Fruit fly (Drosophila melanogaster): Measurements from ENCODE around the gene CG3436.

CG3436 gene

DNA sequence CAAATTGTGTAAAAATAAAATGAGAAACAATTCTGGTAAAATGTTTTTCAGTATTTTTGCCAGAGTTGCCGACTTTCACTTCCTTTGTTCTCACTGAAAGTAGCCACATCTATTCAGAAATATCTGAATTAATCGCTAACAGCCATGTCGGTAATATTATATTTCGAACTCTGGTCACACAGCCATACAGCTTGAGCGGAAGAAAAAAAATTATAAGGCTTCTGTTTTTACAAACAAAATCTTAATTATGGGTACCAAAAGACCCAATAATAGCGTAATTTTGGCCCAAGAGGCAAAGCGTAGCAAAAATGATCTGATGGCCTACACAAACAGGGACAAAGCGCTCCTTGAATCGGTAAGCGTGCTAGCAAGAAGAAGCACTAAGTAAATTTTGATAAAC is at the start of gene CG3436:
TSS of gene CG3436 (plus strand) at position 36 of the 400 bp plus-strand sequence.
- peak; percentile 42 for TF ChIP-seq CG17801 (GFP tag; optimal IDR thresholded peaks at IDR 0.05; ENCODE audit: partially characterized antibody)

DNA sequence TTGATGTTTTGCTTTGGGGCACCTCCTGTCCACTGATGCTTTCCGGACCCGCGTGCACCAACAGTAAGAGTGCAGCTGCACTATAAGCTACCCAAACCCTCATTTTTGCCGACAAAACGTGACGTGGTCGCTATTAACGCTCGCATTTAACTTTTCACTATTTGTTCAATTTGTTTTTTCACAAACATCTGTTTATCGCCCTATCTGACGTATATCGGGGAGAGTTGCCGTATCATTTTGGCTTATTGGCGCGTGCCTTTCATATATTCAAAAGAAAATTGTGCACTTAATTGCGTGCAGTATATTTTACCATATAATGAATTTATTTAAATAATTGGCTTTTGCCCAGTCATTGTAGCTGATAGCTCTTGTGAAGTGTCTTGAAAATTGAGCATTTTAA is 49.3 kb upstream of the CG3436 start, which contains the start of the genes Nhe1 and Sam-S:
TSS of gene Nhe1 (minus strand) at position 193 of the 400 bp plus-strand sequence.
TSS of gene Sam-S (plus strand) at position 364 of the 400 bp plus-strand sequence.
- TF ChIP-seq CG17801 (GFP tag; optimal IDR thresholded peaks at IDR 0.05; ENCODE audit: partially characterized antibody): no peak

DNA sequence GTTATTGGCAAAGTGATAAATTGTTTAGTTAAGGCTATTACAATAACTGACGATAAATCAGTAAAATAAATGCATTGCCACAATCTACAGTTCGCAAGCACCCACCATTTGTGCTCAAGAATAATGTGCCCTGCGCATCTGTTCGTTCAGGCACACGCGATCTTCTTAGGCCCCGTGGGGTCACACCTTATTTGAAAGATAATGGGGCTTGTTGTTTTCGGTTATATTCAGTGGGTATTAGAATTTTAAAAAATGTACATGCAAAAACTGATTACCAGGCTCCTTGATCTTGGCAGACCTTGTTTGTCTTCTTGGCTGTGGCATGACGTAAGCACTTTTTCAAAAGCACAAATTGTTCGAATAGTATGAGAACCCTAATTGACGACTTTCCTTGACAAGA is 48.8 kb upstream of the CG3436 start:
- TF ChIP-seq CG17801 (GFP tag; optimal IDR thresholded peaks at IDR 0.05; ENCODE audit: partially characterized antibody): no peak

DNA sequence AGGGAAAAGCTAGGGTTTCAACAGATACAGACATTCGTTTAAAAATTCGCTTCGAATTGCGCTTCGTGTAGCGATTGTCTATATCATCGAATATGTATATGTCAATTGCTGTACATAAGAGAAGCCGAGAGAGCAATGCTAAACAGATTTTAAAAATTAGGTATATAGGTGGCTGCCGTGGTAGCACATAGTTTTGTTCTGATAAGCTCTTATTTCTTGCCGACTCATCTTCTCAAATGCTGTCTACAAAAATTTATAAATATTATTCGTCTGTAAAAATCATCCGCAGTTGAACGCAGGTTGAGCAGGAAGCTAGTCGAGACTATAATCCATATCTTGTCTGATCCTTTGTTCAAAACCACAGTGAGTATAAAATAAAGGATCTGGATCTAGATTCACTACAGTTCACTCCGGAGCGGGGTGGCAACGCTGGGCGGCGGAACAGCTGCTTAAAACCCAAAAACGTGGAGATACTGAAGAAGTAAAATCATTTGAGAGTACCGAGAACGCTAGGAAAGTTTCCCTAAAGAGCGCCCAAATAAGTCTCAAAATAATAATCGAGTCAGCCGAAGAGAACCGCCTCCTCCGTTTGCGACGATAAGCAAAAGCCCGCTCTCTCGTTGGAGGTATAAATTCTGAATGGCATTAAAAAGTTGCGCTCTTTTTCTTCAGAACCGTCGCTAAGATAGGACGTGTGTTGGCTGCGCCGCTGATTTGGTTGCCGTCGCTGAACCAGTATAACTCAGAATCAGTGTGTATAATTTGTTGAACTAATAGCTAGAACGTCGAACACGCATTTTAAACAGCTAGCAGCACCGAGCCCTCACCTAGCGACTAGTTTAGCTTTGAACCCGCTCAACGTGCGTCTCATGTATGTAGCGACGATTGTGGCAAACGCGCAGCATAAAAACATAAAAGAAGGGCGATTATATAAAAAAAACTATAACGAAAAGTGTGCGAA is 48.1 kb upstream of the CG3436 start:
- peak; percentile 26 for TF ChIP-seq CG17801 (GFP tag; optimal IDR thresholded peaks at IDR 0.05; ENCODE audit: partially characterized antibody)

DNA sequence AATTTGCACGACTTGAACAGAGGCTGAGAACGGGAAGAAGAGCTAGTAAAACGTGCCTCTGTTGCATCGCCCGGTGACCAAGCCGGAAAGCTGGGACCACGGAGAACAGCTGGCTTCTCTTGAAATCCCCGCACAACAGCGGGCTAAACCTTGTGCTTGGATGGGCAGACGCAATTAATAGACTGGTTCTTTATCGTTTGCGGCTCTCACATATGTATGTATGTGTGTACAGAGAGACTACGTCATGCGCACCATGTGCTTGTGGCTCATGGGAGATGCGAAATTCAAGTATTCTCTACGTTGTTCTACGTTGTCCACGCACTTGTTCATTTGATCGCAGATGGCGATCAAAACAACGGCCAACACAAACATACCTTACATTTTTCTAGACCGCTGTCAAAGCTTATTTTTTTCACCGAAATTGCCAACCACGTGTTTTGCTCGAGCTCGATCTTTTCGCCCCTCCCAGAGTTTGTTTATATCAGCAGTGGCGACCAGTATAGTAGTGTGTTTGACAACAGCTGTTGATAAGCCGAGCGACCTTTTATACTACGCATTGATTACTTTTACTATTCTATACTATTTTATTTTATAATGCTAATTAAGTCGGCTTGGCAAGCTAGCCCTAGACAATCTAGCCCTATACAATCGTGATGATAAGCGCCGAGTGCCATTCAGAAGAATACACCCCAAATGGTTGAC is 46.6 kb upstream of the CG3436 start:
- TF ChIP-seq CG17801 (GFP tag; optimal IDR thresholded peaks at IDR 0.05; ENCODE audit: partially characterized antibody): peak; percentile 20

DNA sequence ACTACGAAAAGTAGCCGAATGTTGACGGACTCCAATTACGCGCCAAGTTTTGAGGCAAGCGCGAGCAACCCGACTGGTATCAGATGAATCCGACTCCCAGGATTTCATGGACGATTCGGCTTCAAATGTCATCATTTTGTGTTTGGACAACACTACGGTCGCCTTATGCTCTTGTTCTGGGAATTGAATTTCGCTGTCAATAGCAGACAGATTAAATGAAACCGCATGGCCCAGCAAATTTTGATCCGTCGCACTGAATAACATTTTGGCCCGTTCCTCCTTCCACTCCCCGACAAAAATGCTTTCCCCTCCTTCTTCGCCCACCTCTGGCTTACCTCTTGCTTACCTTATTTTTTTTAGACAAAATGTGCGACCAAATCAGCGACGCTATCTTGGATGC is 45.8 kb upstream of the CG3436 start:
- no peak for TF ChIP-seq CG17801 (GFP tag; optimal IDR thresholded peaks at IDR 0.05; ENCODE audit: partially characterized antibody)

DNA sequence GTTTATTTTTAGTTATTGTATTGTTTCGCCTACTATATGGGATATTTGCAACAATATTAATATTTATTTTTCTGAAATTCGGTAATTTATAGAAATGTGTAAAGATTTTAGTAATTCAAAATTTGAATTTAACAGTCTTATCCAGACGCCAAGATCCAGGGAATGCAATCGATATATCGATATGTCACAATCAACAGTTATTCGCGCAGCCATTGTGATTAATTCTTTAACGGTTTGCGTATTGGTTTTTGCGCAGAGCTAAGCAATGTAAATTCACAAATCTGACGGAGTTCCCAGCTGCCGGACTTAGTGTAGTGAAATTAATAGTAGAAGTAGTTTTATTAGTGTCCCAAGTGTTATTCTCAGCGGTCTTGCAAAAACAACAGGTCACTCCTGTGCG is 41.4 kb upstream of the CG3436 start, which contains the start of gene ND-15:
TSS of gene ND-15 (plus strand) at position 298 of the 400 bp plus-strand sequence.
- TF ChIP-seq CG17801 (GFP tag; optimal IDR thresholded peaks at IDR 0.05; ENCODE audit: partially characterized antibody): no peak

DNA sequence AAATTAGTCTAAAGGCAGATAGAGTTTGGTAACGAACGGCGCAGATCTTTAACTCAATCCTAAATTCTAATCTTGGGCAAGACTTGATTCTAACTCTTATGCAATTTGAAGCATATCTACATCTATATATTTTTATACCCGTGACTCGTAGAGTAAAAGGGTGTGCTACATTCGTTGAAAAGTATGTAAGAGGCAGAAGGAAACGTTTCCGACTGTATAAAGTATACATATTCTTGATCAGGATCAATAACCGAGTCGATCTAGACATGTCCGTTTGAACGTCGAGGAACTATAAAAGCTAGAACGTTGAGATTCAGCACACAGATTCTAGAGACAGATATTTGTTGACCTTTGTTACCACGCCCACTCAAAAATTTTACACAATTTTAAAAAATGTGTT is 39.4 kb upstream of the CG3436 start, which contains the start of gene CG13694:
TSS of gene CG13694 (minus strand) at position 101 of the 400 bp plus-strand sequence.
- TF ChIP-seq CG17801 (GFP tag; optimal IDR thresholded peaks at IDR 0.05; ENCODE audit: partially characterized antibody): no peak

DNA sequence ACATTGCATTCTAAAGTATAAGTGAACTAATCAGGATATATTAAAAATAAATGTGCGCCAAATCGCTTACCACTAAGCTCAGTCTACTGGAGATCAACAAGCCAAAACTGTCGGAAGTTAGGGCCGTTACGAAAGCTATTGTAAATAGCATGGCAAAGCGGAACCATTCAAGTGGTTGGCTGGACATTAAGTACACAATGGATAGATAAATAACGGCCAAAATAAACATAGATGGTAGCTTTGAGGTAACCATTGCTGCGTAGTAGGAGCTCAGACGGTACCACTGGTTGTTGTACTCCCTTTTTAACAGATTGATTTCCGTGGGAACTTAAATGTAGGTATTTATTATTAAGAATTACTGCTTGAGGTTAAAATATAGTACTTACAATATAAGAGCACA is 38.1 kb upstream of the CG3436 start:
- no peak for TF ChIP-seq CG17801 (GFP tag; optimal IDR thresholded peaks at IDR 0.05; ENCODE audit: partially characterized antibody)

DNA sequence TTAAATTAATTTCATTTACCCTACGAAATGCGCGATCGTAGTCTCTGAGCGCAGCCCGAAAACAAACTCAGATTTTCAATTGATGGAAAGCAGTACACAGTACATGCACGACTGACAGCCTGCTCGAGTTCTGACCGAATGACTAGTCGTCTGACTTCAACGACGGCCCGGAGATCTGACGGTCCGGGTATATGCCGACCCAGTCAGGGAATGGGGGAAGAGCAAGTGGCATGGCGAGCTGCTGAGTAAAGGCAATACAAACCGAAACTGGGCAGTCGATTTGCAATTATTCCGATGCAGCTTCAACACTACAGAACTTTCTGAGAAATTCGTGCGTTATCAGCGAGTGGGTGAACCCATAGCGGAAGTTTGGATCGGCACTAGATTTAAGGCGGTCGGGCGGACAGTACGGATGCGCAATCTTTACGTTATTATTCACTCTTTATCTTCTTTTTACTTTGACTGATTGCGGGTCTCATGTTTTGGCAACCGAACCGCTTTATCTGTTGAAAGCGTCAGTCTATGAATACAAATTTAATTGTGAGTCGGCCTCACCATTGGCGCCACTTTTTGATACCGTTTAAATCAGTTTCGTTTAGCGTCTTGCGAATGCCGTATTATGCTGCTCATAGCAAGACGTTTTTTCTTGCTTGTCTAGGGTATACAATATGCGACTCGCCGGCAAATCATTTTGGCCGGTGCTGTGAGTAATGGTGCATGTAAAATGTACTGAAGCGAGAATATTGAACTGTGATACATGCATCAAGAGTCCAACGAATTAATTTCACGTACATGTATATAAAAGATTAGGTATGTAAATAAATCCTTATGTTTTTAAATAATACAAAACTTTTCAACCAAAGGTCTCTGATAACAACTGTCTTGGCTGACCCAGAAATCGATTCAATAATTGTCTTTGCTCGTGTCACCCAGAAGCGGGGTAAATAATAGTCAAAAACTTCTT is 35.1 kb upstream of the CG3436 start:
- TF ChIP-seq CG17801 (GFP tag; optimal IDR thresholded peaks at IDR 0.05; ENCODE audit: partially characterized antibody): no peak

DNA sequence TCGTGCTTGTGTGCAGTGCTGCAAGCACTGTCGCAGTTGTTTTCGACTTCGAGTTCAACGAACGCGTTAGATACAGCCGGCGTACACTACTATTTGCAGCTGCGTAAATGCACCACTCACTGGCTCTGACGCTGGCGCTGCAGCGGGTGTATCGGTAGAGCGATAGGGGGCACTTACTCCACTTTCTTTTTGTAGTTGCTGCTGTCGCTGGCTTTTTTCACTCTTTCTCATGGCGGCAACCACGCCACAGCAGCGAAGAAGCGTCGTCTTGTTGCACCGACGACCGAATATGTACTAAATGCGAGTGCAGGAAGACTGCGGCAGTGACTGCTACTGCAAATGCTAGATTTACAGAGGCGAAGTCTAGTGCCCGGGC is 34.4 kb upstream of the CG3436 start, which contains the start of gene CG4822:
TSS of gene CG4822 (minus strand) at position 299 of the 376 bp plus-strand sequence.
- no peak for TF ChIP-seq CG17801 (GFP tag; optimal IDR thresholded peaks at IDR 0.05; ENCODE audit: partially characterized antibody)

DNA sequence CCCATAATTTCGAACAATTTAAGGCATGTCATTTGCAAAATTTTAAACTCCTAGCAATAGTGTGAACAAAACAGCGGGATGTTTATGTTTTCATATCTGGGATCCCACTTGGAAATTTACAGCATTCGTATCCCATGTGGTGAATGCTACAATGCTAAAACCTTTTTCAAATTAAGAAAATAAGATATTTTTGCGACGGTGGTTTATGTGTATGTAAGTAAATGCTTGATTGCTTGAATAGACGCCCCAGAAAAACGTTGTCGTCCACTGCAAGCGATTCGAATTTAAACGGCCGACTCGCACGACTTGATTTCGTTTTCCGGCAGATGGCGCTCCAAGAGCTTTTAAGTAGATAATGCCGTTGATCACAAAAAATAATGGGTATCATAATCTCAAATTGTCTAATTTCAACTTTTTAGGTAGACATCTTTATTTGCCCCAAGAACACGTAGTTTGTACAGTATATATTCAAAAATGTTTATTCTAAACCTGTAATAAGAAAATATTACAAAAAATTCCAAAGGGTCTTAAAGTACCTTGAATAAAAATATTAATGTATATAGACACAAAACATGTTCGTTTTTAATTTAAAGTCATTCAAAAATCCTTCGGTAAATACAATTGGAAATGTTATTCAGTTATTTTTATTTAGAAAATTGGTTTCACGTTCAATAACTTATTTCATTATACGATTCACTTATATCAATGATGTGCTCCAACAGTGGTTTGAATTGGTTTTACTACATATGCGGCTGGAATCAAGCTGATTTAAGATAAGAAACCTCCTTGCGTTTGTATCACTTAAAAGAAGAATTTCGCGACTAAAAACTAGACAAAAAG is 33.4 kb upstream of the CG3436 start:
- TF ChIP-seq CG17801 (GFP tag; optimal IDR thresholded peaks at IDR 0.05; ENCODE audit: partially characterized antibody): no peak

DNA sequence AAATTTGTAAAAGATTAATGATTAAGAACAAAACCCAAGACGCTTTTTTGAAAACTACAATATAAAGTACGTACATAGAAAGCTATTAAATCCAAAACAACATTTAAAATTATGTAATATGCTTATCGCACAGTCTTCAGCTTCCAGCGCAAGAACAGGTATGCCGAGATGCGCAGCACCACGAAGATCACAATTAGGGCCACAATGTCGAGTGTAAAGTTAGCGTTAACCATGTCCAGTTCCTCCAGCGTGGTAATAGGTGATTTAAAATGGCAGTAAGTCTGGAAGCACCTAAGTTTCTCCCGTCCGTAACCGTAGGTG is 32.9 kb upstream of the CG3436 start:
- TF ChIP-seq CG17801 (GFP tag; optimal IDR thresholded peaks at IDR 0.05; ENCODE audit: partially characterized antibody): no peak
